Fruit fly (Drosophila melanogaster) whole organism, embryonic: ENCODE results near the gene CG4462.

Experiments used
- Ada2b ChIP-seq: fragments of 200-800 bp; sonication (Bioruptor generic); IDR thresholded peaks from 2 replicates; pipeline ENCODE4 v1.3.6; 2022; ENCODE audit warnings: missing biosample characterization, missing genetic modification characterization
- Atf-2 ChIP-seq: fragments of 200-800 bp; sonication (Bioruptor generic); optimal IDR thresholded peaks from 2 replicates; lab custom pipeline; 2016; ENCODE audit warnings: missing biosample characterization, missing genetic modification characterization
- CG11093 ChIP-seq: fragments of 200-800 bp; sonication (Bioruptor generic); IDR thresholded peaks from 3 replicates; pipeline ENCODE4 v1.3.6; 2022; ENCODE audit warnings: missing biosample characterization, missing genetic modification characterization
- CG14860 ChIP-seq: fragments of 200-800 bp; sonication (Bioruptor generic); IDR thresholded peaks from 3 replicates; pipeline ENCODE4 v1.3.6; 2022; ENCODE audit warnings: missing biosample characterization, missing genetic modification characterization; ENCODE audit not compliant: partially characterized antibody
- CG15696 ChIP-seq: fragments of 200-800 bp; sonication (Bioruptor generic); optimal IDR thresholded peaks from 2 replicates; lab custom pipeline; 2019; ENCODE audit warnings: missing biosample characterization, mild to moderate bottlenecking, missing genetic modification characterization, moderate library complexity
- CG1647 ChIP-seq: fragments of 200-800 bp; sonication (Bioruptor generic); optimal IDR thresholded peaks from 3 replicates; lab custom pipeline; 2016; ENCODE audit warnings: missing biosample characterization, missing genetic modification characterization
- CG17186 ChIP-seq: fragments of 200-800 bp; sonication (Bioruptor generic); optimal IDR thresholded peaks from 3 replicates; lab custom pipeline; 2017; ENCODE audit warnings: missing biosample characterization, missing genetic modification reagents, missing genetic modification characterization
- CG17328 ChIP-seq: fragments of 200-800 bp; sonication (Bioruptor generic); IDR thresholded peaks from 2 replicates; pipeline ENCODE4 v1.3.6; 2022; ENCODE audit warnings: missing biosample characterization, missing genetic modification characterization
- CG2116 ChIP-seq: fragments of 200-800 bp; sonication (Bioruptor generic); optimal IDR thresholded peaks from 3 replicates; lab custom pipeline; 2018; ENCODE audit warnings: missing biosample characterization, mild to moderate bottlenecking, missing genetic modification characterization
- CG2199 ChIP-seq: fragments of 200-800 bp; sonication (Bioruptor generic); IDR thresholded peaks from 3 replicates; pipeline ENCODE4 v1.3.6; 2022; ENCODE audit warnings: missing biosample characterization, missing genetic modification characterization
- CG30403 ChIP-seq: fragments of 200-800 bp; sonication (Bioruptor generic); optimal IDR thresholded peaks from 3 replicates; lab custom pipeline; 2016; ENCODE audit warnings: missing biosample characterization, missing genetic modification characterization
- CG32767 ChIP-seq: fragments of 200-800 bp; sonication (Bioruptor generic); IDR thresholded peaks from 2 replicates; pipeline ENCODE4 v1.3.6; 2022; ENCODE audit warnings: missing biosample characterization, missing genetic modification characterization
- CG3847 ChIP-seq: fragments of 200-800 bp; sonication (Bioruptor generic); IDR thresholded peaks from 2 replicates; pipeline ENCODE4 v1.3.6; 2022; ENCODE audit warnings: missing biosample characterization, missing genetic modification characterization
- CG3995 ChIP-seq: fragments of 200-800 bp; sonication (Bioruptor generic); optimal IDR thresholded peaks from 3 replicates; lab custom pipeline; 2016; ENCODE audit warnings: missing biosample characterization, missing genetic modification characterization
- CG6175 ChIP-seq: fragments of 200-800 bp; sonication (Bioruptor generic); IDR thresholded peaks from 3 replicates; pipeline ENCODE4 v1.3.6; 2022; ENCODE audit warnings: missing biosample characterization, missing genetic modification characterization
- CG6272 ChIP-seq: fragments of 200-800 bp; sonication (Bioruptor generic); IDR thresholded peaks from 2 replicates; pipeline ENCODE4 v1.3.6; 2022; ENCODE audit warnings: missing biosample characterization, missing genetic modification characterization
- CG7839 ChIP-seq: fragments of 200-800 bp; sonication (Bioruptor generic); optimal IDR thresholded peaks from 3 replicates; lab custom pipeline; 2018; ENCODE audit warnings: missing biosample characterization, mild to moderate bottlenecking, missing genetic modification characterization, moderate library complexity
- CG7928 ChIP-seq: fragments of 200-800 bp; sonication (Bioruptor generic); optimal IDR thresholded peaks from 2 replicates; lab custom pipeline; 2017; ENCODE audit warnings: missing biosample characterization, mild to moderate bottlenecking, missing genetic modification characterization
- CG8281 ChIP-seq: fragments of 200-800 bp; sonication (Bioruptor generic); optimal IDR thresholded peaks from 2 replicates; lab custom pipeline; 2018; ENCODE audit warnings: missing biosample characterization, mild to moderate bottlenecking, missing genetic modification characterization, moderate library complexity
- CG8290 ChIP-seq, 3 experiments: fragments of 200-800 bp; sonication (Bioruptor generic); optimal IDR thresholded peaks; 2 replicates each; lab custom pipeline; 2016 to 2019; ENCODE audit warnings: missing biosample characterization in 3 of 3, missing genetic modification characterization in 3 of 3, mild to moderate bottlenecking in 2 of 3, moderate library complexity in 1 of 3
- CG9609 ChIP-seq: fragments of 200-800 bp; sonication (Bioruptor generic); optimal IDR thresholded peaks from 3 replicates; lab custom pipeline; 2016; ENCODE audit warnings: missing biosample characterization, missing genetic modification characterization
- Deaf1 ChIP-seq: fragments of 200-800 bp; optimal IDR thresholded peaks from 3 replicates; lab custom pipeline; 2019; ENCODE audit warnings: missing biosample characterization, mild to moderate bottlenecking, missing genetic modification characterization, moderate library complexity
- Dfd ChIP-seq, 2 experiments: fragments of >200 bp; optimal IDR thresholded peaks; 2 replicates each; lab custom pipeline; 2017; ENCODE audit warnings: missing biosample characterization in 2 of 2, missing genetic modification characterization in 2 of 2
- Dll ChIP-seq: fragments of 200-800 bp; sonication (Bioruptor generic); IDR thresholded peaks from 4 replicates; pipeline ENCODE4 v1.3.6; 2022; ENCODE audit warnings: missing biosample characterization, missing genetic modification characterization; ENCODE audit not compliant: partially characterized antibody
- Drgx ChIP-seq: fragments of 200-800 bp; sonication (Bioruptor generic); IDR thresholded peaks from 2 replicates; pipeline ENCODE4 v1.3.6; 2022; ENCODE audit warnings: missing biosample characterization, missing genetic modification characterization
- E2f1 ChIP-seq: fragments of 200-800 bp; sonication (Bioruptor generic); IDR thresholded peaks from 2 replicates; pipeline ENCODE4 v1.3.6; 2022; ENCODE audit warnings: missing biosample characterization, missing genetic modification characterization
- GATAe ChIP-seq: fragments of 200-800 bp; sonication (Bioruptor generic); conservative IDR thresholded peaks from 2 replicates; pipeline ENCODE4 v1.3.6; 2022; ENCODE audit warnings: missing biosample characterization, missing genetic modification characterization
- Hmx ChIP-seq: fragments of 200-800 bp; sonication (Bioruptor generic); optimal IDR thresholded peaks from 2 replicates; lab custom pipeline; 2016; ENCODE audit warnings: missing biosample characterization, missing genetic modification characterization
- Hr78 ChIP-seq, 2 experiments: fragments of 200-800 bp in 1 of 2; fragments of >200 bp in 1 of 2; sonication (Bioruptor generic) in 1 of 2; optimal IDR thresholded peaks; 2 replicates each; lab custom pipeline; 2017 to 2019; ENCODE audit warnings: missing biosample characterization in 2 of 2, missing genetic modification characterization in 2 of 2, mild to moderate bottlenecking in 1 of 2, moderate library complexity in 1 of 2
- Mrtf ChIP-seq: fragments of 200-800 bp; sonication (Bioruptor generic); IDR thresholded peaks from 3 replicates; pipeline ENCODE4 v1.3.6; 2022; ENCODE audit warnings: missing biosample characterization, missing genetic modification characterization
- Ptx1 ChIP-seq: fragments of 200-800 bp; sonication (Bioruptor generic); IDR thresholded peaks from 2 replicates; pipeline ENCODE4 v1.3.6; 2022; ENCODE audit warnings: missing biosample characterization, missing genetic modification characterization
- Scr ChIP-seq: fragments of 200-800 bp; sonication (Bioruptor generic); IDR thresholded peaks from 2 replicates; pipeline ENCODE4 v1.3.6; 2022; ENCODE audit warnings: missing biosample characterization, missing genetic modification characterization; ENCODE audit not compliant: partially characterized antibody
- ac ChIP-seq: fragments of 200-800 bp; sonication (Bioruptor generic); optimal IDR thresholded peaks from 3 replicates; lab custom pipeline; 2017; ENCODE audit warnings: missing biosample characterization, mild to moderate bottlenecking, missing genetic modification characterization
- az2 ChIP-seq: fragments of 200-800 bp; sonication (Bioruptor generic); optimal IDR thresholded peaks from 3 replicates; lab custom pipeline; 2016; ENCODE audit warnings: missing biosample characterization, missing genetic modification characterization
- br ChIP-seq: fragments of >200 bp; optimal IDR thresholded peaks from 2 replicates; lab custom pipeline; 2017
- cg ChIP-seq: fragments of 200-800 bp; sonication (Bioruptor generic); optimal IDR thresholded peaks from 3 replicates; lab custom pipeline; 2019; ENCODE audit warnings: missing biosample characterization, mild to moderate bottlenecking, missing genetic modification characterization, moderate library complexity
- crc ChIP-seq: fragments of 200-800 bp; sonication (Bioruptor generic); optimal IDR thresholded peaks from 2 replicates; lab custom pipeline; 2016; ENCODE audit warnings: missing biosample characterization, missing genetic modification characterization
- cwo ChIP-seq: fragments of 200-800 bp; sonication (Bioruptor generic); optimal IDR thresholded peaks from 3 replicates; lab custom pipeline; 2017; ENCODE audit warnings: missing biosample characterization, missing genetic modification characterization, mild to moderate bottlenecking, moderate library complexity, missing genetic modification reagents
- danr ChIP-seq: fragments of 200-800 bp; sonication (Bioruptor generic); IDR thresholded peaks from 2 replicates; pipeline ENCODE4 v1.3.6; 2022; ENCODE audit warnings: missing biosample characterization, missing genetic modification characterization
- dimm ChIP-seq: fragments of 200-800 bp; sonication (Bioruptor generic); IDR thresholded peaks from 2 replicates; pipeline ENCODE4 v1.3.6; 2022; ENCODE audit warnings: missing biosample characterization, missing genetic modification characterization
- fd64A ChIP-seq: fragments of 200-800 bp; sonication (Bioruptor generic); optimal IDR thresholded peaks from 3 replicates; lab custom pipeline; 2018; ENCODE audit warnings: missing biosample characterization, mild to moderate bottlenecking, missing genetic modification characterization
- ftz-f1 ChIP-seq: fragments of 200-800 bp; sonication (Bioruptor generic); optimal IDR thresholded peaks from 2 replicates; lab custom pipeline; 2016; ENCODE audit warnings: missing biosample characterization, missing genetic modification characterization
- gce ChIP-seq: fragments of 200-800 bp; sonication (Bioruptor generic); IDR thresholded peaks from 3 replicates; pipeline ENCODE4 v1.3.6; 2022; ENCODE audit warnings: missing biosample characterization, missing genetic modification characterization
- kay ChIP-seq: fragments of 200-800 bp; sonication (Bioruptor generic); optimal IDR thresholded peaks from 2 replicates; lab custom pipeline; 2016; ENCODE audit warnings: missing biosample characterization, missing genetic modification characterization
- ken ChIP-seq: fragments of 200-800 bp; sonication (Bioruptor generic); IDR thresholded peaks from 3 replicates; pipeline ENCODE4 v1.3.6; 2022; ENCODE audit warnings: missing biosample characterization, missing genetic modification characterization
- mam ChIP-seq: fragments of 200-800 bp; sonication (Bioruptor generic); optimal IDR thresholded peaks from 3 replicates; lab custom pipeline; 2016; ENCODE audit warnings: missing biosample characterization, missing genetic modification characterization
- pfk ChIP-seq: fragments of 200-800 bp; sonication (Bioruptor generic); optimal IDR thresholded peaks from 2 replicates; lab custom pipeline; 2018; ENCODE audit warnings: missing biosample characterization, mild to moderate bottlenecking, missing genetic modification characterization, moderate library complexity
- shn ChIP-seq: fragments of 200-800 bp; sonication (Bioruptor generic); optimal IDR thresholded peaks from 3 replicates; lab custom pipeline; 2016; ENCODE audit warnings: missing biosample characterization, missing genetic modification characterization
- slbo ChIP-seq: fragments of 200-800 bp; sonication (Bioruptor generic); IDR thresholded peaks from 2 replicates; pipeline ENCODE4 v1.3.6; 2022; ENCODE audit warnings: missing biosample characterization, missing genetic modification characterization
- ssp ChIP-seq: fragments of 200-800 bp; sonication (Bioruptor generic); IDR thresholded peaks from 2 replicates; pipeline ENCODE4 v1.3.6; 2022; ENCODE audit warnings: missing biosample characterization, missing genetic modification characterization
- yki ChIP-seq: fragments of >200 bp; optimal IDR thresholded peaks from 3 replicates; lab custom pipeline; 2018

The CG4462 gene

DNA sequence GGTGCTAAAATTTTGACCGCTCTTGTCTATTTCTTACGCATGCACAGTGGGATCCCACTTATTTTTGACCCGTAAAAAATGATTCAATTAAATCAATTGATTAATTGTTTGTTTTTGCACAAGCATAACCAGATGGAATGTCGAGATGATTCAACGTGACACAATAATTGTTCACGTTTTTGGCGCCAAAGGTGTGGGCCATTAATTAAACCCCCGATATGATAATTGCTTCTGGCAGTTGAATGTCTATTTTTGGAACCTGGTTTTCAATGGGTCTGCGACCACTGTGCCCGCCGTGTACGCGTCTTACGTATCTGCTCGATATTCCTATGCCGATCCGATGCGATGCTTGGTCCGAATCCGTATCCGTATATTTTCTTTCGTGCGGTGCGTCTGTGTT, 33.1 kb downstream of the CG4462 start (continued):
- TF ChIP-seq Deaf1 (peak; percentile 55), Scr (GFP tag; lab: Robert Waterston, UW) (0 out of 2 replicates have a peak, but pooled peaks have one; percentile 25), kay (GFP tag; lab: Kevin White, UChicago) (peak; percentile 17), Atf-2 (GFP tag; lab: Kevin White, UChicago) (peak; percentile 69), gce (GFP tag; lab: Robert Waterston, UW) (peak; percentile 69; the same call in 2 of the 3 replicates), dimm (GFP tag; lab: Robert Waterston, UW) (peak; percentile 49; the same call in 1 of the 2 replicates), Mrtf (GFP tag; lab: Robert Waterston, UW) (0 out of 3 replicates have a peak, but pooled peaks have one; percentile 60), GATAe (GFP tag; lab: Robert Waterston, UW) (0 out of 2 replicates have a peak, but pooled peaks have one; percentile 27), CG1647 (GFP tag; lab: Kevin White, UChicago) (peak; percentile 8), CG14860 (peak; percentile 47; the same call in 1 of the 3 replicates), CG8290 (GFP tag; optimal IDR thresholded peaks at IDR 0.05; lab: Kevin White, UChicago) (peak; percentile 51), CG8290 (tag; optimal IDR thresholded peaks at IDR 0.05; lab: Kevin White, UChicago) (no peak), Ptx1 (GFP tag; lab: Robert Waterston, UW) (peak; percentile 87), CG2199 (peak; percentile 71; the same call in 1 of the 3 replicates), az2 (GFP tag; lab: Kevin White, UChicago) (peak; percentile 53), Dfd (GFP tag; optimal IDR thresholded peaks at IDR 0.05; lab: Kevin White, UChicago) (no peak), CG3995 (GFP tag; lab: Kevin White, UChicago) (no peak), CG8281 (tag; lab: Kevin White, UChicago) (peak; percentile 50), CG7839 (tag; lab: Kevin White, UChicago) (peak; percentile 82), CG15696 (peak; percentile 58), pfk (no peak), Dll (GFP tag; lab: Robert Waterston, UW) (0 out of 4 replicates have a peak, but pooled peaks have one; percentile 20), CG11093 (GFP tag; lab: Robert Waterston, UW) (peak; percentile 57; the same call in 2 of the 3 replicates), cwo (peak; percentile 46), mam (peak; percentile 78), CG6175 (GFP tag; lab: Robert Waterston, UW) (peak; percentile 11; the same call in 1 of the 3 replicates), br (no peak), ac (GFP tag; lab: Kevin White, UChicago) (peak; percentile 7), Drgx (GFP tag; lab: Robert Waterston, UW) (peak; percentile 68), CG17328 (GFP tag; lab: Robert Waterston, UW) (peak; percentile 58; the same call in 1 of the 2 replicates), CG17186 (GFP tag; lab: Kevin White, UChicago) (no peak), CG3847 (GFP tag; lab: Robert Waterston, UW) (peak; percentile 63), E2f1 (GFP tag; lab: Robert Waterston, UW) (peak; percentile 71), yki (no peak), ftz-f1 (no peak), CG32767 (GFP tag; lab: Robert Waterston, UW) (peak; percentile 67), ssp (GFP tag; lab: Robert Waterston, UW) (peak; percentile 57), CG6272 (GFP tag; lab: Robert Waterston, UW) (peak; percentile 57; the same call in 1 of the 2 replicates), cg (GFP tag; lab: Kevin White, UChicago) (no peak), shn (GFP tag; lab: Kevin White, UChicago) (peak; percentile 75), CG9609 (peak; percentile 71), CG7928 (GFP tag; lab: Kevin White, UChicago) (no peak), CG2116 (no peak), Ada2b (GFP tag; lab: Robert Waterston, UW) (peak; percentile 67), Hmx (GFP tag; lab: Kevin White, UChicago) (no peak), crc (GFP tag; lab: Kevin White, UChicago) (peak; percentile 51), Hr78 (GFP tag; optimal IDR thresholded peaks at IDR 0.05; lab: Kevin White, UChicago) (peak in 1 of 2 experiments; percentile 13), slbo (GFP tag; lab: Robert Waterston, UW) (peak; percentile 69), danr (GFP tag; lab: Robert Waterston, UW) (no peak), fd64A (peak; percentile 47), CG30403 (GFP tag; lab: Kevin White, UChicago) (peak; percentile 66), ken (peak; percentile 71; the same call in 1 of the 3 replicates)
